Worm (Caenorhabditis elegans) whole organism, L4 larva: ENCODE measurements around the gene saeg-1.

Experiments
- ZK546.5 ChIP-seq, 2 experiments: sonication (generic microtip); optimal IDR thresholded peaks; 2 replicates each; lab custom pipeline; 2017; ENCODE audit warnings: missing biosample characterization in 2 of 2, missing genetic modification characterization in 2 of 2
- aha-1 ChIP-seq: fragments of 150-350 bp; peaks from one replicate; lab custom pipeline; 2014; ENCODE audit warnings: missing biosample characterization, missing genetic modification characterization
- arid-1 ChIP-seq: fragments of 200-800 bp; sonication (Bioruptor generic); conservative IDR thresholded peaks from 2 replicates; pipeline ENCODE4 v1.3.6; 2022; ENCODE audit warnings: missing genetic modification reagents, missing genetic modification characterization, missing compliant biosample characterization
- ceh-62 ChIP-seq: sonication (generic microtip); optimal IDR thresholded peaks from 2 replicates; lab custom pipeline; 2017; ENCODE audit warnings: missing biosample characterization, missing genetic modification characterization
- jun-1 ChIP-seq: fragments of 150-350 bp; optimal IDR thresholded peaks from 2 replicates; lab custom pipeline; 2014; ENCODE audit warnings: missing biosample characterization, missing genetic modification reagents, missing genetic modification characterization
- nhr-28 ChIP-seq: fragments of 150-350 bp; optimal IDR thresholded peaks from 2 replicates; lab custom pipeline; 2014; ENCODE audit warnings: missing biosample characterization, missing genetic modification characterization
- nhr-77 ChIP-seq: fragments of 150-350 bp; optimal IDR thresholded peaks from 2 replicates; lab custom pipeline; 2014; ENCODE audit warnings: missing biosample characterization, missing genetic modification characterization
- pqm-1 ChIP-seq: sonication (generic microtip); optimal IDR thresholded peaks from 2 replicates; lab custom pipeline; 2017; ENCODE audit warnings: missing biosample characterization, missing genetic modification characterization
- unc-39 ChIP-seq: sonication (generic microtip); optimal IDR thresholded peaks from 2 replicates; lab custom pipeline; 2017; ENCODE audit warnings: missing biosample characterization, missing genetic modification characterization
- ztf-7 ChIP-seq: fragments of 150-350 bp; optimal IDR thresholded peaks from 2 replicates; lab custom pipeline; 2014; ENCODE audit warnings: missing biosample characterization, missing genetic modification characterization

DNA sequence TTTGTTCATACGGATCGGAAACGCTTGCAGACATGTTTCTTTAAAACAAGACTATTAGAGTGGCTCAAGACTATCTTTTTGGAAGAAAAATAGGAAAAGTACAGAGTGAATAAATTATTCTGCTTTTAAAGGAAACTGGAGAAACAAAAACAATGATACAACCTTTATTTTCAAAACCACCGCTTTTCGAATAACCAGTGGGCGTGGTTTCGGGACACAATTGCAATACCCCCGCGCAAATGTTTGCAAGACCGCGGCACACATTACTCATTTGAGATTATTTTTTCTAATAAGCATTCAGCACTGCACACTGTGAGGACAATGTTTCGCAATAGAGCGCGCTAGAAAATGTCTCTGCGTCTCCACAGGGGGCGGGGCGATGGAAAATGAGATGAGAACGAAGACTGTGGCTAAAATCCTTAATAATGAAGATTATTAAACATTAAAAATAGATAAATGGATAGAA, 57.6 kb downstream of the saeg-1 start, which contains the start of gene plrg-1:
- no peak for TF ChIP-seq ceh-62 (tag; lab: Kevin White, UChicago)
- TF ChIP-seq unc-39 (tag; lab: Kevin White, UChicago): no peak
- TF ChIP-seq nhr-77: peak; percentile 83
- TF ChIP-seq nhr-28 (tag; lab: Kevin White, UChicago): peak; percentile 85
- TF ChIP-seq jun-1 (tag; lab: Kevin White, UChicago): peak; percentile 43
- peak; percentile 91 for TF ChIP-seq arid-1 (GFP tag; lab: Robert Waterston, UW)
- peak; percentile 41 for TF ChIP-seq pqm-1 (tag; lab: Kevin White, UChicago)
- no peak for TF ChIP-seq ztf-7 (tag; lab: Kevin White, UChicago)
- TF ChIP-seq aha-1 (tag; lab: Kevin White, UChicago): peak; percentile 95
- peak in 1 of 2 experiments; percentile 7 for TF ChIP-seq ZK546.5 (tag; optimal IDR thresholded peaks at IDR 0.05; lab: Kevin White, UChicago)
